Worm (Caenorhabditis elegans) whole organism, L4 larva: ENCODE data around the gene H10D18.5.
A peak's percentile ranks its signal among the peaks of the same experiment; 100 is the strongest.

Experiments used
- F37D6.2 ChIP-seq: sonication (generic microtip); optimal IDR thresholded peaks from 2 replicates; lab custom pipeline; 2016; ENCODE audit warnings: mild to moderate bottlenecking, missing genetic modification characterization, missing compliant biosample characterization
- R02D3.7 ChIP-seq: fragments of 150-350 bp; sonication (generic microtip); optimal IDR thresholded peaks from 3 replicates; lab custom pipeline; 2014; ENCODE audit warnings: missing biosample characterization, missing genetic modification characterization
- Y48G9A.11 ChIP-seq: fragments of 200-800 bp; sonication (Bioruptor generic); IDR thresholded peaks from 2 replicates; pipeline ENCODE4 v1.3.6; 2022; ENCODE audit warnings: missing genetic modification reagents, missing genetic modification characterization, missing compliant biosample characterization
- Y5F2A.4 ChIP-seq: fragments of 200-800 bp; sonication (Bioruptor generic); optimal IDR thresholded peaks from 2 replicates; lab custom pipeline; 2018; ENCODE audit warnings: mild to moderate bottlenecking, missing genetic modification characterization, missing compliant biosample characterization
- Y75B8A.6 ChIP-seq: fragments of 200-800 bp; sonication (Bioruptor generic); IDR thresholded peaks from 2 replicates; pipeline ENCODE4 v1.3.6; 2022; ENCODE audit warnings: missing genetic modification reagents, missing genetic modification characterization, missing compliant biosample characterization
- ZK546.5 ChIP-seq, 2 experiments: sonication (generic microtip); optimal IDR thresholded peaks; 2 replicates each; lab custom pipeline; 2017; ENCODE audit warnings: missing biosample characterization in 2 of 2, missing genetic modification characterization in 2 of 2
- aha-1 ChIP-seq: fragments of 150-350 bp; peaks from one replicate; lab custom pipeline; 2014; ENCODE audit warnings: missing biosample characterization, missing genetic modification characterization
- ama-1 ChIP-seq: fragments of 150-350 bp; optimal IDR thresholded peaks from 2 replicates; lab custom pipeline; 2014; ENCODE audit warnings: inconsistent platforms, mixed read lengths
- ces-1 ChIP-seq: fragments of 150-350 bp; sonication (generic microtip); optimal IDR thresholded peaks from 4 replicates; lab custom pipeline; 2014; ENCODE audit warnings: missing biosample characterization, missing genetic modification reagents, missing genetic modification characterization
- daf-12 ChIP-seq: fragments of 150-350 bp; optimal IDR thresholded peaks from 2 replicates; lab custom pipeline; 2014; ENCODE audit warnings: missing biosample characterization, missing genetic modification reagents, missing genetic modification characterization
- daf-16 ChIP-seq, 3 experiments: sonication (generic microtip); optimal IDR thresholded peaks; 2 replicates each; lab custom pipeline; 2016 to 2017; ENCODE audit warnings: missing genetic modification characterization in 3 of 3, missing genetic modification reagents in 3 of 3, mild to moderate bottlenecking in 2 of 3, missing compliant biosample characterization in 2 of 3, missing biosample characterization in 1 of 3, moderate library complexity in 1 of 3
- daf-19 ChIP-seq: fragments of 200-800 bp; sonication (Bioruptor generic); conservative IDR thresholded peaks from 2 replicates; pipeline ENCODE4 v1.3.6; 2022; ENCODE audit warnings: missing genetic modification characterization, missing compliant biosample characterization
- daf-8 ChIP-seq: fragments of 200-800 bp; sonication (Bioruptor generic); IDR thresholded peaks from 2 replicates; pipeline ENCODE4 v1.3.6; 2022; ENCODE audit warnings: missing genetic modification characterization, missing compliant biosample characterization
- duxl-1 ChIP-seq: sonication (generic microtip); optimal IDR thresholded peaks from 2 replicates; lab custom pipeline; 2016; ENCODE audit warnings: mild to moderate bottlenecking, missing genetic modification characterization, moderate library complexity, missing compliant biosample characterization; ENCODE audit not compliant: poor library complexity
- fkh-10 ChIP-seq: fragments of 150-350 bp; optimal IDR thresholded peaks from 2 replicates; lab custom pipeline; 2014; ENCODE audit warnings: missing biosample characterization, missing genetic modification reagents, missing genetic modification characterization
- hmg-1.1 ChIP-seq: fragments of 200-800 bp; sonication (Bioruptor generic); IDR thresholded peaks from 2 replicates; pipeline ENCODE4 v1.3.6; 2022; ENCODE audit warnings: missing genetic modification reagents, missing genetic modification characterization, missing compliant biosample characterization
- lin-13 ChIP-seq: fragments of 150-350 bp; optimal IDR thresholded peaks from 2 replicates; lab custom pipeline; 2014; ENCODE audit warnings: missing biosample characterization, missing genetic modification reagents, missing genetic modification characterization
- lin-15B ChIP-seq: fragments of 150-350 bp; sonication (generic microtip); optimal IDR thresholded peaks from 3 replicates; lab custom pipeline; 2014; ENCODE audit warnings: missing biosample characterization, missing genetic modification characterization
- lin-29 ChIP-seq: fragments of 200-800 bp; sonication (Bioruptor generic); IDR thresholded peaks from 2 replicates; pipeline ENCODE4 v1.3.6; 2022; ENCODE audit warnings: missing genetic modification reagents, missing genetic modification characterization, missing compliant biosample characterization
- lir-3 ChIP-seq: sonication (generic microtip); optimal IDR thresholded peaks from 2 replicates; lab custom pipeline; 2016; ENCODE audit warnings: mild to moderate bottlenecking, missing genetic modification characterization, missing compliant biosample characterization
- mxl-3 ChIP-seq: fragments of 200-800 bp; sonication (Bioruptor generic); optimal IDR thresholded peaks from 2 replicates; lab custom pipeline; 2018; ENCODE audit warnings: mild to moderate bottlenecking, missing genetic modification characterization, missing compliant biosample characterization
- nhr-102 ChIP-seq: sonication (generic microtip); optimal IDR thresholded peaks from 2 replicates; lab custom pipeline; 2016; ENCODE audit warnings: mild to moderate bottlenecking, missing genetic modification characterization, moderate library complexity, missing compliant biosample characterization
- nhr-11 ChIP-seq: fragments of 150-350 bp; optimal IDR thresholded peaks from 2 replicates; lab custom pipeline; 2014; ENCODE audit warnings: missing biosample characterization, missing genetic modification characterization
- nhr-237 ChIP-seq: sonication (generic microtip); optimal IDR thresholded peaks from 2 replicates; lab custom pipeline; 2017; ENCODE audit warnings: missing biosample characterization, missing genetic modification characterization
- nhr-25 ChIP-seq: sonication (generic microtip); optimal IDR thresholded peaks from 2 replicates; lab custom pipeline; 2017; ENCODE audit warnings: missing genetic modification characterization, mild to moderate bottlenecking, missing compliant biosample characterization, antibody characterized with exemption, moderate library complexity, borderline replicate concordance; ENCODE audit not compliant: insufficient read depth
- nhr-42 ChIP-seq: fragments of 200-800 bp; sonication (Bioruptor generic); IDR thresholded peaks from 2 replicates; pipeline ENCODE4 v1.3.6; 2022; ENCODE audit warnings: missing genetic modification characterization, missing compliant biosample characterization
- nhr-48 ChIP-seq: sonication (generic microtip); optimal IDR thresholded peaks from 2 replicates; lab custom pipeline; 2016; ENCODE audit warnings: mild to moderate bottlenecking, missing genetic modification characterization, missing compliant biosample characterization
- nhr-76 ChIP-seq: fragments of 150-350 bp; optimal IDR thresholded peaks from 2 replicates; lab custom pipeline; 2014; ENCODE audit warnings: missing biosample characterization, missing genetic modification characterization
- pqm-1 ChIP-seq: sonication (generic microtip); optimal IDR thresholded peaks from 2 replicates; lab custom pipeline; 2017; ENCODE audit warnings: missing biosample characterization, missing genetic modification characterization
- rbr-2 ChIP-seq: sonication (generic microtip); optimal IDR thresholded peaks from 2 replicates; lab custom pipeline; 2016; ENCODE audit warnings: missing genotype, missing genetic modification characterization, missing compliant biosample characterization
- spr-1 ChIP-seq: sonication (generic microtip); optimal IDR thresholded peaks from 2 replicates; lab custom pipeline; 2016; ENCODE audit warnings: mild to moderate bottlenecking, missing genetic modification characterization, missing compliant biosample characterization
- tag-97 ChIP-seq: fragments of 200-800 bp; sonication (Bioruptor generic); IDR thresholded peaks from 2 replicates; pipeline ENCODE4 v1.3.6; 2022; ENCODE audit warnings: missing genetic modification characterization, missing compliant biosample characterization
- unc-62 ChIP-seq, 3 experiments: fragments of 150-350 bp in 1 of 3; sonication (generic microtip); optimal IDR thresholded peaks in 2 of 3; peaks in 1 of 3; 1 replicate in 1 of 3; 2 replicates in 2 of 3; lab custom pipeline; 2014 to 2017; ENCODE audit warnings: missing biosample characterization in 3 of 3, missing genetic modification characterization in 3 of 3, missing genetic modification reagents in 3 of 3, missing genotype in 1 of 3
- vab-7 ChIP-seq: fragments of 200-800 bp; sonication (Bioruptor generic); IDR thresholded peaks from 2 replicates; pipeline ENCODE4 v1.3.6; 2022; ENCODE audit warnings: missing genetic modification reagents, missing genetic modification characterization, missing compliant biosample characterization
- zfp-2 ChIP-seq: sonication (generic microtip); optimal IDR thresholded peaks from 2 replicates; lab custom pipeline; 2016; ENCODE audit warnings: mild to moderate bottlenecking, missing genetic modification characterization, missing compliant biosample characterization

The H10D18.5 gene

ce11 chrV:3831616-3832015 is at the start of gene H10D18.5:
Gene H10D18.5, minus strand, starts transcription at chrV:3831716.
- TF ChIP-seq nhr-48 (tag; lab: Kevin White, UChicago) (no peak), daf-19 (GFP tag; lab: Robert Waterston, UW) (no peak), ama-1 (lab: Kevin White, UChicago) (no peak), vab-7 (GFP tag; lab: Robert Waterston, UW) (no peak), pqm-1 (tag; lab: Kevin White, UChicago) (no peak)
- TF ChIP-seq, all 104 proteins: peak for 0

- TF ChIP-seq hmg-1.1 (GFP tag; lab: Robert Waterston, UW) (no peak), Y48G9A.11 (GFP tag; lab: Robert Waterston, UW) (no peak), pqm-1 (tag; lab: Kevin White, UChicago) (no peak), zfp-2 (tag; lab: Kevin White, UChicago) (no peak), Y75B8A.6 (GFP tag; lab: Robert Waterston, UW) (no peak), unc-62 (GFP tag; optimal IDR thresholded peaks at IDR 0.05 in 1 of 2; lab: Kevin White, UChicago) (no peak), unc-62 (tag; optimal IDR thresholded peaks at IDR 0.05; lab: Kevin White, UChicago) (no peak), R02D3.7 (no peak), fkh-10 (GFP tag; lab: Kevin White, UChicago) (no peak), lin-15B (tag; lab: Kevin White, UChicago) (no peak), lin-29 (GFP tag; lab: Robert Waterston, UW) (no peak), nhr-25 (tag; lab: Kevin White, UChicago) (no peak), tag-97 (no peak), daf-16 (GFP tag; optimal IDR thresholded peaks at IDR 0.05; lab: Kevin White, UChicago) (no peak), daf-16 (tag; optimal IDR thresholded peaks at IDR 0.05; lab: Kevin White, UChicago) (no peak), daf-12 (tag; lab: Kevin White, UChicago) (no peak), nhr-102 (tag; lab: Kevin White, UChicago) (no peak), lir-3 (tag; lab: Kevin White, UChicago) (no peak), nhr-42 (no peak), ces-1 (GFP tag; lab: Kevin White, UChicago) (no peak), daf-8 (GFP tag; lab: Robert Waterston, UW) (no peak)
- TF ChIP-seq, all 104 proteins: peak for 0
Measured at ce11 chrV:3878223-3878622, 46.7 kb upstream of the H10D18.5 start, which contains the start of gene nhr-159. Gene nhr-159, minus strand, starts transcription at chrV:3878323.

ce11 chrV:3877242-3877641 is 45.7 kb upstream of the H10D18.5 start:
- TF ChIP-seq Y75B8A.6 (GFP tag; lab: Robert Waterston, UW) (no peak), nhr-76 (tag; lab: Kevin White, UChicago) (no peak), nhr-48 (tag; lab: Kevin White, UChicago) (no peak), nhr-237 (tag; lab: Kevin White, UChicago) (no peak), nhr-25 (tag; lab: Kevin White, UChicago) (no peak), aha-1 (tag; lab: Kevin White, UChicago) (no peak), nhr-42 (no peak), mxl-3 (GFP tag; lab: Kevin White, UChicago) (no peak), duxl-1 (tag; lab: Kevin White, UChicago) (no peak), ZK546.5 (tag; optimal IDR thresholded peaks at IDR 0.05; lab: Kevin White, UChicago) (no peak), spr-1 (tag; lab: Kevin White, UChicago) (no peak)

- TF ChIP-seq Y48G9A.11 (GFP tag; lab: Robert Waterston, UW) (no peak), nhr-48 (tag; lab: Kevin White, UChicago) (peak; percentile 13), aha-1 (tag; lab: Kevin White, UChicago) (peak; percentile 42), F37D6.2 (peak; percentile 8), nhr-11 (peak; percentile 6), Y5F2A.4 (no peak), rbr-2 (tag; lab: Kevin White, UChicago) (no peak), lin-13 (no peak)
Measured at ce11 chrV:3874102-3874744, 42.7 kb upstream of the H10D18.5 start, which contains the start of gene nhr-158. Gene nhr-158, minus strand, starts transcription at chrV:3874152.
